Worm (Caenorhabditis elegans) whole organism, L1 larva: ENCODE measurements around the gene fbxa-199.

Experiments used
- dpl-1 ChIP-seq, 3 experiments: fragments of 150-350 bp in 2 of 3; sonication (generic microtip) in 1 of 3; optimal IDR thresholded peaks; 2 replicates each; lab custom pipeline; 2014 to 2017; ENCODE audit warnings: missing biosample characterization in 3 of 3, missing genetic modification characterization in 3 of 3, missing genetic modification reagents in 3 of 3
- elt-2 ChIP-seq: sonication (generic microtip); optimal IDR thresholded peaks from 2 replicates; lab custom pipeline; 2016; ENCODE audit warnings: missing genetic modification characterization, mild to moderate bottlenecking, inconsistent platforms, missing compliant biosample characterization, missing genetic modification reagents
- mdl-1 ChIP-seq, 2 experiments: fragments of 150-350 bp; optimal IDR thresholded peaks; 2 replicates each; lab custom pipeline; 2014 to 2017; ENCODE audit warnings: missing biosample characterization in 2 of 2, missing genetic modification characterization in 2 of 2, inconsistent platforms in 1 of 2
- nhr-20 ChIP-seq: sonication (generic microtip); optimal IDR thresholded peaks from 2 replicates; lab custom pipeline; 2016; ENCODE audit warnings: mild to moderate bottlenecking, missing genetic modification characterization, missing compliant biosample characterization
- sptf-1 ChIP-seq: fragments of 150-350 bp; optimal IDR thresholded peaks from 2 replicates; lab custom pipeline; 2014; ENCODE audit warnings: missing biosample characterization, missing genetic modification characterization
- sup-37 ChIP-seq: fragments of 200-800 bp; sonication (Bioruptor generic); optimal IDR thresholded peaks from 2 replicates; lab custom pipeline; 2018; ENCODE audit warnings: mild to moderate bottlenecking, missing genetic modification characterization, missing compliant biosample characterization
- unc-130 ChIP-seq: fragments of 150-350 bp; optimal IDR thresholded peaks from 2 replicates; lab custom pipeline; 2017; ENCODE audit warnings: missing biosample characterization, missing genetic modification characterization, inconsistent platforms
- unc-62 ChIP-seq: fragments of 150-350 bp; optimal IDR thresholded peaks from 2 replicates; lab custom pipeline; 2014; ENCODE audit warnings: missing biosample characterization, missing genetic modification reagents, missing genetic modification characterization

DNA sequence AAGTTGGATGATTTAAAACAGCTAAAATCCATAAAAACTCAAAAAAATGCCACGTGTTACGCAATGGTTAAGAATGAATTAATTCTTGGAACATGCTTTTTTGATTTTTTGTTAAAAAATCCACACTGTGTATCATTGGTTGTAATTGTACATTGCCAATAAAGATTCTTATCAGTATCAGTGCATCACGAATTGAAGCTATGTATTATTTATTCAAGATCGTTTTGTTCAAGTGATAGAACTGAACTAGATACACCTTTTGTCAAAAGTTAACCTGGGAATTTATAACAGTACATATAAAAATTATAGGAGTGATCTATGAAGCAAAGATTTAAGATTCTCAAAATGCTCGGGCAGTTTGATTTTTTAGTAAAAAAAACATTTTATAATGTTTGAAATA lies 36.0 kb upstream of the fbxa-199 start:
- TF ChIP-seq nhr-20: no peak
- TF ChIP-seq dpl-1 (GFP tag; optimal IDR thresholded peaks at IDR 0.05; lab: Kevin White, UChicago): no peak
- no peak for TF ChIP-seq unc-62 (GFP tag; lab: Kevin White, UChicago)
- TF ChIP-seq sptf-1: no peak
- TF ChIP-seq unc-130 (tag; lab: Kevin White, UChicago): no peak
- peak; percentile 36 for TF ChIP-seq elt-2 (tag; lab: Kevin White, UChicago)
- TF ChIP-seq sup-37 (GFP tag; lab: Kevin White, UChicago): no peak
- no peak for TF ChIP-seq mdl-1 (tag; optimal IDR thresholded peaks at IDR 0.05; lab: Kevin White, UChicago)
